Fruit fly (Drosophila melanogaster): ENCODE results near the gene CG43390.

- TF ChIP-seq danr (GFP tag; IDR thresholded peaks at IDR 0.05) (no peak), tio (GFP tag; optimal IDR thresholded peaks at IDR 0.05) (no peak), CG1233 (GFP tag; optimal IDR thresholded peaks at IDR 0.05) (no peak), psq (GFP tag; optimal IDR thresholded peaks at IDR 0.05) (no peak), CG8359 (GFP tag; optimal IDR thresholded peaks at IDR 0.05; ENCODE audit: borderline replicate concordance) (no peak), CG10462 (GFP tag; optimal IDR thresholded peaks at IDR 0.05) (no peak), ato (GFP tag; IDR thresholded peaks at IDR 0.05; ENCODE audit: partially characterized antibody) (no peak), CG18011 (GFP tag; optimal IDR thresholded peaks at IDR 0.05) (no peak)
These were observed 49.4 kb downstream of the CG43390 start for dm6 chr3L:11530370-11530769.
